Fruit fly (Drosophila melanogaster): ENCODE measurements around the gene Hsp67Bc.

Gene Hsp67Bc

DNA sequence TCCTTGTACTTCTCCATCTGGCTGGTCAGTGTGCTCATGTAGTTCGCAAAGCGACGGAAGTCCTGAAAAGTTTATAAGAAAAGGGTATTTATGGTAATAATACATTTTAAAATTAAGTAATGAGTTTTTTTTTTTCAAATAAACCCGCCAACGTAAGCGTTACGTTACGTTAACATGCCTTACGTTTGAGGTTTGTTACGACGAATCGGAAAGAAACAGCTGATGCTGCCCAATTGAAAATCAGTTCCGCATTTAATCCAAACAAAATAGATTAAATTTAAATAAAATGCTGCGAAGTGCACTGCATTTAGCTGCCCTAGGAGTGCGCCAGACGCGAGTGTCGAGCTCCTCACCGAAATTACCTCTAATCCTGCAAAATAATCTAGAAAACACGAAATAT lies 8.2 kb downstream of the Hsp67Bc start, which contains the start of gene mRRF1 (continued):
- no peak for TF ChIP-seq Jarid2 (GFP tag; optimal IDR thresholded peaks at IDR 0.05)
- no peak for TF ChIP-seq trh (GFP tag; optimal IDR thresholded peaks at IDR 0.05)
- no peak for TF ChIP-seq CG1603 (tag; optimal IDR thresholded peaks at IDR 0.05)
- TF ChIP-seq CG10147 (GFP tag; optimal IDR thresholded peaks at IDR 0.05), result no peak
- peak; percentile 76 for TF ChIP-seq CG17359 (tag; optimal IDR thresholded peaks at IDR 0.05)
- TF ChIP-seq toy (GFP tag; IDR thresholded peaks at IDR 0.05), result no peak
- no peak for TF ChIP-seq dm (GFP tag; optimal IDR thresholded peaks at IDR 0.05)
- TF ChIP-seq kni (GFP tag; optimal IDR thresholded peaks at IDR 0.05), result no peak
- no peak for TF ChIP-seq insv (GFP tag; optimal IDR thresholded peaks at IDR 0.05)
- TF ChIP-seq CG8359 (GFP tag; optimal IDR thresholded peaks at IDR 0.05; ENCODE audit: borderline replicate concordance), result no peak
- TF ChIP-seq esg (GFP tag; conservative IDR thresholded peaks at IDR 0.05), result no peak
- TF ChIP-seq Bdp1 (GFP tag; optimal IDR thresholded peaks at IDR 0.05), result no peak
- no peak for TF ChIP-seq Atf-2 (GFP tag; optimal IDR thresholded peaks at IDR 0.05)
- no peak for TF ChIP-seq stc (GFP tag; IDR thresholded peaks at IDR 0.05)
- no peak for TF ChIP-seq ro (GFP tag; IDR thresholded peaks at IDR 0.05)
- no peak for TF ChIP-seq PHDP (tag; optimal IDR thresholded peaks at IDR 0.05)
- no peak for TF ChIP-seq CG14014 (GFP tag; IDR thresholded peaks at IDR 0.05)
- no peak for TF ChIP-seq CG10209 (GFP tag; optimal IDR thresholded peaks at IDR 0.05)
- TF ChIP-seq CG32767 (GFP tag; IDR thresholded peaks at IDR 0.05), result no peak
- TF ChIP-seq ERR (GFP tag; optimal IDR thresholded peaks at IDR 0.05), result no peak
- no peak for TF ChIP-seq CG13123 (GFP tag; optimal IDR thresholded peaks at IDR 0.05)
- TF ChIP-seq CG10654 (GFP tag; optimal IDR thresholded peaks at IDR 0.05), result no peak
- no peak for TF ChIP-seq unpg (GFP tag; optimal IDR thresholded peaks at IDR 0.05)
- no peak for TF ChIP-seq bbx (GFP tag; IDR thresholded peaks at IDR 0.05; ENCODE audit: partially characterized antibody)
- TF ChIP-seq hth (optimal IDR thresholded peaks at IDR 0.05), result no peak
- TF ChIP-seq Dp (GFP tag; optimal IDR thresholded peaks at IDR 0.05), result peak; percentile 70
- TF ChIP-seq CG4404 (GFP tag; IDR thresholded peaks at IDR 0.05), result no peak
- TF ChIP-seq slou (GFP tag; optimal IDR thresholded peaks at IDR 0.05), result no peak
- TF ChIP-seq seq (GFP tag; IDR thresholded peaks at IDR 0.05), result no peak
- TF ChIP-seq Atf6 (GFP tag; IDR thresholded peaks at IDR 0.05), result no peak
- TF ChIP-seq dmrt99B (tag; optimal IDR thresholded peaks at IDR 0.05), result no peak
- TF ChIP-seq CG42726 (GFP tag; IDR thresholded peaks at IDR 0.05; ENCODE audit: partially characterized antibody), result no peak
- TF ChIP-seq Nf-YB (GFP tag; optimal IDR thresholded peaks at IDR 0.05), result no peak
- peak; percentile 35; the same call in 1 of the 3 replicates for TF ChIP-seq CG34224 (GFP tag; IDR thresholded peaks at IDR 0.05; ENCODE audit: partially characterized antibody)
- no peak for TF ChIP-seq CG4730 (GFP tag; IDR thresholded peaks at IDR 0.05)
- no peak for TF ChIP-seq Hr78 (GFP tag; optimal IDR thresholded peaks at IDR 0.05)
- TF ChIP-seq phol (tag; optimal IDR thresholded peaks at IDR 0.05), result no peak
- TF ChIP-seq CG33213 (GFP tag; optimal IDR thresholded peaks at IDR 0.05), result no peak
- peak; percentile 81 for TF ChIP-seq E2f2 (GFP tag; IDR thresholded peaks at IDR 0.05)
- TF ChIP-seq CG4820 (GFP tag; optimal IDR thresholded peaks at IDR 0.05), result no peak
- no peak for TF ChIP-seq CG16815 (GFP tag; optimal IDR thresholded peaks at IDR 0.05)
- peak; percentile 9 for TF ChIP-seq gsb-n (tag; optimal IDR thresholded peaks at IDR 0.05)
- TF ChIP-seq CG13424 (tag; optimal IDR thresholded peaks at IDR 0.05), result no peak
- TF ChIP-seq CG15514 (GFP tag; optimal IDR thresholded peaks at IDR 0.05), result peak; percentile 40
- TF ChIP-seq p53 (GFP tag; optimal IDR thresholded peaks at IDR 0.05), result no peak
- TF ChIP-seq lola (GFP tag; optimal IDR thresholded peaks at IDR 0.05), result no peak
- TF ChIP-seq CG7963 (GFP tag; IDR thresholded peaks at IDR 0.05; ENCODE audit: partially characterized antibody), result no peak
- no peak for TF ChIP-seq CG11398 (GFP tag; optimal IDR thresholded peaks at IDR 0.05)
- TF ChIP-seq CG9727 (GFP tag; optimal IDR thresholded peaks at IDR 0.05), result no peak
- TF ChIP-seq crp (GFP tag; optimal IDR thresholded peaks at IDR 0.05), result peak in 1 of 2 experiments; percentile 80
- TF ChIP-seq CG11560 (tag; IDR thresholded peaks at IDR 0.05), result no peak

Data from whole organism, embryonic.